Worm (Caenorhabditis elegans) whole organism, mixed stage, embryonic: ENCODE results near the gene idi-1.

ENCODE experiments used
- bed-3 ChIP-seq: fragments of 200-800 bp; sonication (Bioruptor generic); optimal IDR thresholded peaks from 3 replicates; lab custom pipeline; 2018; ENCODE audit warnings: mild to moderate bottlenecking, missing genetic modification characterization, moderate library complexity, missing compliant biosample characterization
- elt-1 ChIP-seq: sonication (generic microtip); optimal IDR thresholded peaks from 2 replicates; lab custom pipeline; 2017; ENCODE audit warnings: missing genetic modification characterization, mild to moderate bottlenecking, missing compliant biosample characterization, antibody characterized with exemption, moderate library complexity, borderline replicate concordance; ENCODE audit not compliant: insufficient read depth
- flh-1 ChIP-seq: fragments of 200-800 bp; sonication (Bioruptor generic); optimal IDR thresholded peaks from 2 replicates; lab custom pipeline; 2018; ENCODE audit warnings: mild to moderate bottlenecking, missing genetic modification characterization, moderate library complexity, missing compliant biosample characterization
- lin-13 ChIP-seq: fragments of 150-350 bp; optimal IDR thresholded peaks from 2 replicates; lab custom pipeline; 2014; ENCODE audit warnings: missing biosample characterization, missing genetic modification characterization
- lsy-2 ChIP-seq: fragments of 150-350 bp; optimal IDR thresholded peaks from 2 replicates; lab custom pipeline; 2014; ENCODE audit warnings: missing biosample characterization, missing genetic modification characterization
- nhr-237 ChIP-seq: fragments of 150-350 bp; optimal IDR thresholded peaks from 2 replicates; lab custom pipeline; 2014; ENCODE audit warnings: missing biosample characterization, missing genetic modification characterization
- nhr-28 ChIP-seq: fragments of 150-350 bp; optimal IDR thresholded peaks from 2 replicates; lab custom pipeline; 2014; ENCODE audit warnings: missing biosample characterization, missing genetic modification characterization
- nhr-76 ChIP-seq: sonication (generic microtip); optimal IDR thresholded peaks from 2 replicates; lab custom pipeline; 2017; ENCODE audit warnings: missing biosample characterization, missing genetic modification characterization
- pha-4 ChIP-seq: fragments of 150-350 bp; optimal IDR thresholded peaks from 2 replicates; lab custom pipeline; 2018; ENCODE audit warnings: missing biosample characterization, missing genetic modification reagents, missing genetic modification characterization
- unc-120 ChIP-seq: sonication (generic microtip); optimal IDR thresholded peaks from 2 replicates; lab custom pipeline; 2017; ENCODE audit warnings: missing genetic modification characterization, missing compliant biosample characterization; ENCODE audit not compliant: poor library complexity, severe bottlenecking
- ztf-11 ChIP-seq: fragments of 150-350 bp; optimal IDR thresholded peaks from 2 replicates; lab custom pipeline; 2014; ENCODE audit warnings: missing biosample characterization, missing genetic modification characterization

DNA sequence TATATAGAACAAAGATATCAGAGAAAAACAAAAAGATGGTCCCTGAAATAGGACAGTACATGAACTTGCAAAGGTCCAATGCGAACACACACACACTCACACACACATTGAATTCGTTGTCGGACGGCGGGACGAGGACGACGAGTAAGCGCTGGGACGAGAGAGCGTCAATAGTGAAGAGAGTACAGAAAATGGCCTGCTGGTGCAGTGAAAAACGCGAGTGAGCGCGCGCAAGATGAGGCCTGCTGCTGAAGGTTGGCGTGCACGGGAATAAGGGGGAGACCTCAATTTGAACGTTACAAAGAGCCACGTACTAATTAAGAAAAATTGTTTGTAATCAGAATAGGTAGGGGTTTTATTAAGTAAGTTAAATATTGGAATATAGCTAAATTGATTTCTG lies 35.5 kb downstream of the idi-1 start:
- TF ChIP-seq lin-13 (no peak), flh-1 (GFP tag; lab: Kevin White, UChicago) (no peak), unc-120 (tag; lab: Kevin White, UChicago) (peak; percentile 25), lsy-2 (tag; lab: Kevin White, UChicago) (peak; percentile 24), nhr-76 (tag; lab: Kevin White, UChicago) (no peak), pha-4 (tag; lab: Kevin White, UChicago) (peak; percentile 15), ztf-11 (no peak), elt-1 (tag; lab: Kevin White, UChicago) (no peak), bed-3 (GFP tag; lab: Kevin White, UChicago) (no peak), nhr-28 (no peak), nhr-237 (tag; lab: Kevin White, UChicago) (no peak)
